Fruit fly (Drosophila melanogaster) whole organism, embryonic: ENCODE data around the gene TbCMF46.

Source experiments
- CG10267 ChIP-seq: fragments of 200-800 bp; sonication (Bioruptor generic); optimal IDR thresholded peaks from 2 replicates; lab custom pipeline; 2018; ENCODE audit warnings: missing biosample characterization, mild to moderate bottlenecking, missing genetic modification characterization, moderate library complexity
- CG11247 ChIP-seq: fragments of 200-800 bp; sonication (Bioruptor generic); IDR thresholded peaks from 2 replicates; pipeline ENCODE4 v1.3.6; 2022; ENCODE audit warnings: missing biosample characterization, missing genetic modification characterization
- CG11560 ChIP-seq: fragments of 200-800 bp; sonication (Bioruptor generic); IDR thresholded peaks from 3 replicates; pipeline ENCODE4 v1.3.6; 2022; ENCODE audit warnings: missing biosample characterization, missing genetic modification characterization
- CG11696 ChIP-seq: fragments of 200-800 bp; sonication (Bioruptor generic); IDR thresholded peaks from 2 replicates; pipeline ENCODE4 v1.3.6; 2022; ENCODE audit warnings: missing biosample characterization, missing genetic modification characterization
- CG13123 ChIP-seq: fragments of 200-800 bp; sonication (Bioruptor generic); optimal IDR thresholded peaks from 2 replicates; lab custom pipeline; 2016; ENCODE audit warnings: missing biosample characterization, missing genetic modification characterization
- CG15601 ChIP-seq: fragments of 200-800 bp; sonication (Bioruptor generic); optimal IDR thresholded peaks from 3 replicates; lab custom pipeline; 2019; ENCODE audit warnings: missing biosample characterization, mild to moderate bottlenecking, missing genetic modification characterization, moderate library complexity
- CG30020 ChIP-seq: fragments of 200-800 bp; optimal IDR thresholded peaks from 2 replicates; lab custom pipeline; 2019; ENCODE audit warnings: missing biosample characterization, mild to moderate bottlenecking, missing genetic modification characterization, moderate library complexity
- CG31365 ChIP-seq: fragments of 200-800 bp; sonication (Bioruptor generic); optimal IDR thresholded peaks from 2 replicates; lab custom pipeline; 2018; ENCODE audit warnings: missing biosample characterization, mild to moderate bottlenecking, missing genetic modification characterization
- CG32532 ChIP-seq: fragments of 200-800 bp; sonication (Bioruptor generic); IDR thresholded peaks from 2 replicates; pipeline ENCODE4 v1.3.6; 2022; ENCODE audit warnings: missing biosample characterization, missing genetic modification characterization
- CG3847 ChIP-seq: fragments of 200-800 bp; sonication (Bioruptor generic); IDR thresholded peaks from 2 replicates; pipeline ENCODE4 v1.3.6; 2022; ENCODE audit warnings: missing biosample characterization, missing genetic modification characterization
- CG4424 ChIP-seq: fragments of 200-800 bp; sonication (Bioruptor generic); optimal IDR thresholded peaks from 3 replicates; lab custom pipeline; 2016; ENCODE audit warnings: missing biosample characterization, missing genetic modification characterization
- CG5953 ChIP-seq: fragments of 200-800 bp; sonication (Bioruptor generic); IDR thresholded peaks from 2 replicates; pipeline ENCODE4 v1.3.6; 2022; ENCODE audit warnings: missing biosample characterization, missing genetic modification characterization
- CG6272 ChIP-seq: fragments of 200-800 bp; sonication (Bioruptor generic); IDR thresholded peaks from 2 replicates; pipeline ENCODE4 v1.3.6; 2022; ENCODE audit warnings: missing biosample characterization, missing genetic modification characterization
- CG6791 ChIP-seq: fragments of 200-800 bp; sonication (Bioruptor generic); IDR thresholded peaks from 3 replicates; pipeline ENCODE4 v1.3.6; 2022; ENCODE audit warnings: missing biosample characterization, missing genetic modification characterization; ENCODE audit not compliant: partially characterized antibody
- CG8089 ChIP-seq: fragments of 200-800 bp; sonication (Bioruptor generic); optimal IDR thresholded peaks from 3 replicates; lab custom pipeline; 2016; ENCODE audit warnings: missing biosample characterization, missing genetic modification characterization
- Doc3 ChIP-seq: fragments of 200-800 bp; sonication (Bioruptor generic); IDR thresholded peaks from 3 replicates; pipeline ENCODE4 v1.3.6; 2022; ENCODE audit warnings: missing biosample characterization, missing genetic modification characterization; ENCODE audit not compliant: partially characterized antibody
- Ets65A ChIP-seq: fragments of 200-800 bp; sonication (Bioruptor generic); peaks from one replicate; lab custom pipeline; 2016; ENCODE audit warnings: missing biosample characterization, missing genetic modification characterization
- H15 ChIP-seq: fragments of 200-800 bp; sonication (Bioruptor generic); IDR thresholded peaks from 3 replicates; pipeline ENCODE4 v1.3.6; 2022; ENCODE audit warnings: missing biosample characterization, missing genetic modification characterization
- H2.0 ChIP-seq: fragments of 200-800 bp; sonication (Bioruptor generic); IDR thresholded peaks from 2 replicates; pipeline ENCODE4 v1.3.6; 2022; ENCODE audit warnings: missing biosample characterization, missing genetic modification characterization
- HLH4C ChIP-seq: fragments of 200-800 bp; sonication (Bioruptor generic); IDR thresholded peaks from 3 replicates; pipeline ENCODE4 v1.3.6; 2022; ENCODE audit warnings: missing biosample characterization, missing genetic modification characterization; ENCODE audit not compliant: partially characterized antibody
- HLH54F ChIP-seq: fragments of 200-800 bp; sonication (Bioruptor generic); optimal IDR thresholded peaks from 3 replicates; lab custom pipeline; 2016; ENCODE audit warnings: missing biosample characterization, missing genetic modification characterization
- Hr78 ChIP-seq, 2 experiments: fragments of 200-800 bp in 1 of 2; fragments of >200 bp in 1 of 2; sonication (Bioruptor generic) in 1 of 2; optimal IDR thresholded peaks; 2 replicates each; lab custom pipeline; 2017 to 2019; ENCODE audit warnings: missing biosample characterization in 2 of 2, missing genetic modification characterization in 2 of 2, mild to moderate bottlenecking in 1 of 2, moderate library complexity in 1 of 2
- MBD-R2 ChIP-seq: fragments of 200-800 bp; sonication (Bioruptor generic); IDR thresholded peaks from 2 replicates; pipeline ENCODE4 v1.3.6; 2022; ENCODE audit warnings: missing biosample characterization, missing genetic modification characterization
- Med ChIP-seq: fragments of 200-800 bp; sonication (Bioruptor generic); peaks from one replicate; lab custom pipeline; 2016; ENCODE audit warnings: missing biosample characterization, missing genetic modification characterization, mild to moderate bottlenecking, inconsistent platforms, moderate library complexity
- Mes4 ChIP-seq: fragments of 200-800 bp; sonication (Bioruptor generic); optimal IDR thresholded peaks from 2 replicates; lab custom pipeline; 2016; ENCODE audit warnings: missing biosample characterization, missing genetic modification characterization
- NK7.1 ChIP-seq: fragments of 200-800 bp; sonication (Bioruptor generic); optimal IDR thresholded peaks from 3 replicates; lab custom pipeline; 2016; ENCODE audit warnings: missing biosample characterization, missing genetic modification characterization
- Opbp ChIP-seq: fragments of 200-800 bp; sonication (Bioruptor generic); IDR thresholded peaks from 3 replicates; pipeline ENCODE4 v1.3.6; 2022; ENCODE audit warnings: missing biosample characterization, missing genetic modification characterization; ENCODE audit not compliant: partially characterized antibody
- Ptx1 ChIP-seq: fragments of 200-800 bp; sonication (Bioruptor generic); IDR thresholded peaks from 2 replicates; pipeline ENCODE4 v1.3.6; 2022; ENCODE audit warnings: missing biosample characterization, missing genetic modification characterization
- Ssrp ChIP-seq: fragments of 200-800 bp; sonication (Bioruptor generic); optimal IDR thresholded peaks from 2 replicates; lab custom pipeline; 2018; ENCODE audit warnings: missing biosample characterization, mild to moderate bottlenecking, missing genetic modification characterization, moderate library complexity
- Tbp ChIP-seq: fragments of >200 bp; optimal IDR thresholded peaks from 2 replicates; lab custom pipeline; 2018; ENCODE audit warnings: missing biosample characterization, missing genetic modification characterization
- Vsx1 ChIP-seq: fragments of 200-800 bp; sonication (Bioruptor generic); optimal IDR thresholded peaks from 2 replicates; lab custom pipeline; 2017; ENCODE audit warnings: missing biosample characterization, mild to moderate bottlenecking, missing genetic modification characterization, missing genetic modification reagents
- ash1 ChIP-seq: fragments of 200-800 bp; sonication (Bioruptor generic); optimal IDR thresholded peaks from 2 replicates; lab custom pipeline; 2018; ENCODE audit warnings: missing biosample characterization, mild to moderate bottlenecking, missing genetic modification characterization
- ato ChIP-seq: fragments of 200-800 bp; sonication (Bioruptor generic); IDR thresholded peaks from 2 replicates; pipeline ENCODE4 v1.3.6; 2022; ENCODE audit warnings: missing biosample characterization, missing genetic modification characterization; ENCODE audit not compliant: partially characterized antibody
- dan ChIP-seq: fragments of 200-800 bp; sonication (Bioruptor generic); IDR thresholded peaks from 2 replicates; pipeline ENCODE4 v1.3.6; 2022; ENCODE audit warnings: missing biosample characterization, missing genetic modification characterization
- dmrt11E ChIP-seq: fragments of 200-800 bp; sonication (Bioruptor generic); optimal IDR thresholded peaks from 3 replicates; lab custom pipeline; 2018; ENCODE audit warnings: missing biosample characterization, mild to moderate bottlenecking, missing genetic modification characterization, moderate library complexity
- ems ChIP-seq: fragments of 200-800 bp; sonication (Bioruptor generic); optimal IDR thresholded peaks from 3 replicates; lab custom pipeline; 2016; ENCODE audit warnings: missing biosample characterization, missing genetic modification characterization
- esg ChIP-seq: fragments of 200-800 bp; sonication (Bioruptor generic); conservative IDR thresholded peaks from 2 replicates; pipeline ENCODE4 v1.3.6; 2022; ENCODE audit warnings: missing biosample characterization, missing genetic modification characterization
- eyg ChIP-seq: fragments of 200-800 bp; sonication (Bioruptor generic); optimal IDR thresholded peaks from 3 replicates; lab custom pipeline; 2016; ENCODE audit warnings: missing biosample characterization, missing genetic modification characterization
- fd3F ChIP-seq: fragments of 200-800 bp; sonication (Bioruptor generic); optimal IDR thresholded peaks from 2 replicates; lab custom pipeline; 2018; ENCODE audit warnings: missing biosample characterization, mild to moderate bottlenecking, missing genetic modification characterization, moderate library complexity
- fru ChIP-seq: fragments of >200 bp; optimal IDR thresholded peaks from 2 replicates; lab custom pipeline; 2017
- grn ChIP-seq: fragments of 200-800 bp; sonication (Bioruptor generic); optimal IDR thresholded peaks from 3 replicates; lab custom pipeline; 2017; ENCODE audit warnings: missing biosample characterization, missing genetic modification characterization
- jigr1 ChIP-seq: fragments of 200-800 bp; sonication (Bioruptor generic); IDR thresholded peaks from 3 replicates; pipeline ENCODE4 v1.3.6; 2022; ENCODE audit warnings: missing biosample characterization, missing genetic modification characterization
- mld ChIP-seq: fragments of 200-800 bp; sonication (Bioruptor generic); IDR thresholded peaks from 3 replicates; pipeline ENCODE4 v1.3.6; 2022; ENCODE audit warnings: missing biosample characterization, missing genetic modification characterization; ENCODE audit not compliant: partially characterized antibody
- p53 ChIP-seq: fragments of 200-800 bp; sonication (Bioruptor generic); optimal IDR thresholded peaks from 2 replicates; lab custom pipeline; 2016; ENCODE audit warnings: missing biosample characterization, missing genetic modification characterization
- repo ChIP-seq: fragments of 200-800 bp; sonication (Bioruptor generic); optimal IDR thresholded peaks from 2 replicates; lab custom pipeline; 2016; ENCODE audit warnings: missing biosample characterization, missing genetic modification characterization
- so ChIP-seq: fragments of 200-800 bp; sonication (Bioruptor generic); IDR thresholded peaks from 3 replicates; pipeline ENCODE4 v1.3.6; 2022; ENCODE audit warnings: missing biosample characterization, missing genetic modification characterization
- sqz ChIP-seq: fragments of 200-800 bp; sonication (Bioruptor generic); optimal IDR thresholded peaks from 3 replicates; lab custom pipeline; 2018; ENCODE audit warnings: missing biosample characterization, mild to moderate bottlenecking, missing genetic modification characterization
- tap ChIP-seq: fragments of 200-800 bp; optimal IDR thresholded peaks from 3 replicates; lab custom pipeline; 2019; ENCODE audit warnings: missing biosample characterization, mild to moderate bottlenecking, missing genetic modification characterization, moderate library complexity
- trh ChIP-seq: fragments of 200-800 bp; sonication (Bioruptor generic); optimal IDR thresholded peaks from 2 replicates; lab custom pipeline; 2016; ENCODE audit warnings: missing biosample characterization, missing genetic modification characterization
- twi ChIP-seq: fragments of 200-800 bp; optimal IDR thresholded peaks from 2 replicates; lab custom pipeline; 2019; ENCODE audit warnings: missing biosample characterization, mild to moderate bottlenecking, missing genetic modification characterization, moderate library complexity
- unpg ChIP-seq: fragments of 200-800 bp; sonication (Bioruptor generic); optimal IDR thresholded peaks from 3 replicates; lab custom pipeline; 2018; ENCODE audit warnings: missing biosample characterization, mild to moderate bottlenecking, missing genetic modification characterization, moderate library complexity

TbCMF46 gene

dm6 chr2L:9938631-9939256 lies 14.1 kb upstream of the TbCMF46 start, which contains the start of the genes Datp and CG4619 (continued):
- TF ChIP-seq CG11247 (GFP tag; lab: Robert Waterston, UW): peak; percentile 21; the same call in 1 of the 2 replicates
- no peak for TF ChIP-seq mld
- TF ChIP-seq CG11696 (GFP tag; lab: Robert Waterston, UW): no peak
- TF ChIP-seq CG4424 (GFP tag; lab: Kevin White, UChicago): peak; percentile 2
- TF ChIP-seq trh (GFP tag; lab: Kevin White, UChicago): no peak
- peak; percentile 65; the same call in 1 of the 3 replicates for TF ChIP-seq CG6791 (GFP tag; lab: Robert Waterston, UW)
- no peak for TF ChIP-seq Mes4 (GFP tag; lab: Kevin White, UChicago)
- TF ChIP-seq H2.0 (GFP tag; lab: Robert Waterston, UW): 0 out of 2 replicates have a peak, but pooled peaks have one; percentile 9
- peak; percentile 67 for TF ChIP-seq HLH54F (GFP tag; lab: Kevin White, UChicago)
- no peak for TF ChIP-seq fru
- TF ChIP-seq CG11560 (tag; lab: Robert Waterston, UW): no peak
- no peak for TF ChIP-seq Doc3
- TF ChIP-seq Ptx1 (GFP tag; lab: Robert Waterston, UW): peak; percentile 47; the same call in 1 of the 2 replicates
- no peak for TF ChIP-seq Hr78 (GFP tag; optimal IDR thresholded peaks at IDR 0.05; lab: Kevin White, UChicago)
- TF ChIP-seq MBD-R2 (GFP tag; lab: Robert Waterston, UW): peak; percentile 93
- TF ChIP-seq Ets65A: peak; percentile 91
- TF ChIP-seq jigr1: no peak
- no peak for TF ChIP-seq esg (GFP tag; lab: Robert Waterston, UW)
- no peak for TF ChIP-seq ems
- no peak for TF ChIP-seq CG13123 (GFP tag; lab: Kevin White, UChicago)
- TF ChIP-seq CG15601: no peak
- no peak for TF ChIP-seq eyg
- no peak for TF ChIP-seq tap (tag; lab: Kevin White, UChicago)
- TF ChIP-seq NK7.1 (GFP tag; lab: Kevin White, UChicago): no peak
- no peak for TF ChIP-seq twi (tag; lab: Kevin White, UChicago)
- TF ChIP-seq Tbp (GFP tag; lab: Kevin White, UChicago): no peak
- TF ChIP-seq HLH4C (GFP tag; lab: Robert Waterston, UW): no peak
- TF ChIP-seq Opbp: no peak
- TF ChIP-seq CG10267 (tag; lab: Kevin White, UChicago): peak; percentile 92
- TF ChIP-seq dmrt11E (tag; lab: Kevin White, UChicago): no peak
- no peak for TF ChIP-seq CG30020
- TF ChIP-seq grn (GFP tag; lab: Kevin White, UChicago): no peak
- TF ChIP-seq CG8089: peak; percentile 28
- TF ChIP-seq CG31365: no peak
- TF ChIP-seq Vsx1 (GFP tag; lab: Kevin White, UChicago): no peak
- TF ChIP-seq repo (GFP tag; lab: Kevin White, UChicago): peak; percentile 16
- no peak for TF ChIP-seq sqz (GFP tag; lab: Kevin White, UChicago)
- TF ChIP-seq H15 (GFP tag; lab: Robert Waterston, UW): peak; percentile 65; the same call in 2 of the 3 replicates
- TF ChIP-seq CG6272: no peak
- TF ChIP-seq unpg (GFP tag; lab: Kevin White, UChicago): no peak
- peak; percentile 83 for TF ChIP-seq CG3847
- TF ChIP-seq CG5953 (GFP tag; lab: Robert Waterston, UW): no peak
- no peak for TF ChIP-seq Ssrp (tag; lab: Kevin White, UChicago)
- no peak; the same call in 2 of the 3 replicates for TF ChIP-seq so (GFP tag; lab: Robert Waterston, UW)
- no peak for TF ChIP-seq CG32532 (GFP tag; lab: Robert Waterston, UW)
- no peak for TF ChIP-seq ato (GFP tag; lab: Robert Waterston, UW)
- TF ChIP-seq Med: peak; percentile 96
- TF ChIP-seq fd3F (GFP tag; lab: Kevin White, UChicago): no peak
- TF ChIP-seq ash1 (GFP tag; lab: Kevin White, UChicago): no peak
- no peak for TF ChIP-seq dan (GFP tag; lab: Robert Waterston, UW)
- TF ChIP-seq p53 (GFP tag; lab: Kevin White, UChicago): no peak
